Worm (Caenorhabditis elegans) whole organism, L3 larva: ENCODE data around the gene nspc-20.

ENCODE experiments used
- R02D3.7 ChIP-seq: fragments of 150-350 bp; optimal IDR thresholded peaks from 2 replicates; lab custom pipeline; 2014; ENCODE audit warnings: missing biosample characterization, missing genetic modification characterization
- ZK546.5 ChIP-seq: sonication (generic microtip); optimal IDR thresholded peaks from 2 replicates; lab custom pipeline; 2017; ENCODE audit warnings: missing biosample characterization, missing genetic modification characterization
- ama-1 ChIP-seq: fragments of 150-350 bp; optimal IDR thresholded peaks from 2 replicates; lab custom pipeline; 2018
- ceh-28 ChIP-seq: fragments of 150-350 bp; optimal IDR thresholded peaks from 2 replicates; lab custom pipeline; 2014; ENCODE audit warnings: missing biosample characterization, missing genetic modification reagents, missing genetic modification characterization
- ceh-9 ChIP-seq: sonication (generic microtip); optimal IDR thresholded peaks from 2 replicates; lab custom pipeline; 2018; ENCODE audit warnings: missing biosample characterization, missing genetic modification characterization
- daf-12 ChIP-seq: fragments of 150-350 bp; optimal IDR thresholded peaks from 2 replicates; lab custom pipeline; 2014; ENCODE audit warnings: missing biosample characterization, missing genetic modification reagents, missing genetic modification characterization
- egl-27 ChIP-seq: sonication (generic microtip); optimal IDR thresholded peaks from 4 replicates; lab custom pipeline; 2017; ENCODE audit warnings: missing biosample characterization, missing genetic modification reagents, missing genetic modification characterization
- egl-5 ChIP-seq: fragments of 150-350 bp; optimal IDR thresholded peaks from 2 replicates; lab custom pipeline; 2017; ENCODE audit warnings: missing biosample characterization, missing genetic modification reagents, missing genetic modification characterization, inconsistent platforms
- elt-1 ChIP-seq: fragments of 150-350 bp; optimal IDR thresholded peaks from 2 replicates; lab custom pipeline; 2014; ENCODE audit warnings: missing biosample characterization, missing genetic modification characterization
- elt-2 ChIP-seq: sonication (generic microtip); optimal IDR thresholded peaks from 2 replicates; lab custom pipeline; 2016; ENCODE audit warnings: missing genetic modification reagents, mild to moderate bottlenecking, missing genetic modification characterization, missing compliant biosample characterization
- elt-3 ChIP-seq, 3 experiments: fragments of 150-350 bp in 1 of 3; sonication (generic microtip) in 2 of 3; optimal IDR thresholded peaks; 2 replicates in 2 of 3; 4 replicates in 1 of 3; lab custom pipeline; 2014 to 2017; ENCODE audit warnings: missing biosample characterization in 3 of 3, missing genetic modification characterization in 3 of 3
- fkh-10 ChIP-seq: sonication (generic microtip); optimal IDR thresholded peaks from 2 replicates; lab custom pipeline; 2017; ENCODE audit warnings: missing biosample characterization, missing genetic modification reagents, missing genetic modification characterization
- fkh-2 ChIP-seq: fragments of 150-350 bp; optimal IDR thresholded peaks from 2 replicates; lab custom pipeline; 2014; ENCODE audit warnings: missing biosample characterization, missing genetic modification reagents, missing genetic modification characterization
- fos-1 ChIP-seq: fragments of 150-350 bp; optimal IDR thresholded peaks from 2 replicates; lab custom pipeline; 2014; ENCODE audit warnings: missing biosample characterization, missing genetic modification characterization
- hmg-11 ChIP-seq: sonication (generic microtip); optimal IDR thresholded peaks from 2 replicates; lab custom pipeline; 2016; ENCODE audit warnings: missing genetic modification characterization, missing compliant biosample characterization
- jun-1 ChIP-seq: fragments of 150-350 bp; optimal IDR thresholded peaks from 2 replicates; lab custom pipeline; 2014; ENCODE audit warnings: missing biosample characterization, missing genetic modification reagents, missing genetic modification characterization
- lin-15B ChIP-seq: fragments of 150-350 bp; optimal IDR thresholded peaks from 2 replicates; lab custom pipeline; 2014; ENCODE audit warnings: missing biosample characterization, missing genetic modification characterization
- lin-39 ChIP-seq: fragments of 150-350 bp; optimal IDR thresholded peaks from 2 replicates; lab custom pipeline; 2018; ENCODE audit warnings: missing biosample characterization, missing genetic modification reagents, missing genetic modification characterization
- mdl-1 ChIP-seq: fragments of 150-350 bp; optimal IDR thresholded peaks from 2 replicates; lab custom pipeline; 2014; ENCODE audit warnings: missing biosample characterization, missing genetic modification characterization
- mml-1 ChIP-seq: fragments of 150-350 bp; sonication (generic microtip); optimal IDR thresholded peaks from 3 replicates; lab custom pipeline; 2014; ENCODE audit warnings: missing biosample characterization, missing genetic modification characterization
- nfya-1 ChIP-seq: sonication (generic microtip); optimal IDR thresholded peaks from 2 replicates; lab custom pipeline; 2017; ENCODE audit warnings: missing genetic modification characterization, mild to moderate bottlenecking, missing compliant biosample characterization, antibody characterized with exemption, moderate library complexity; ENCODE audit not compliant: insufficient read depth
- nhr-11 ChIP-seq: fragments of 150-350 bp; optimal IDR thresholded peaks from 2 replicates; lab custom pipeline; 2014; ENCODE audit warnings: missing biosample characterization, missing genetic modification characterization
- nhr-12 ChIP-seq: fragments of 150-350 bp; optimal IDR thresholded peaks from 2 replicates; lab custom pipeline; 2014; ENCODE audit warnings: missing biosample characterization, missing genetic modification characterization
- nhr-23 ChIP-seq: fragments of 150-350 bp; optimal IDR thresholded peaks from 2 replicates; lab custom pipeline; 2014; ENCODE audit warnings: missing biosample characterization, missing genetic modification reagents, missing genetic modification characterization
- nhr-237 ChIP-seq: fragments of 150-350 bp; optimal IDR thresholded peaks from 2 replicates; lab custom pipeline; 2014; ENCODE audit warnings: missing biosample characterization, missing genetic modification characterization
- nhr-25 ChIP-seq: sonication (generic microtip); optimal IDR thresholded peaks from 2 replicates; lab custom pipeline; 2017; ENCODE audit warnings: missing biosample characterization, missing genetic modification characterization
- nhr-43 ChIP-seq: sonication (generic microtip); optimal IDR thresholded peaks from 2 replicates; lab custom pipeline; 2016; ENCODE audit warnings: mild to moderate bottlenecking, missing genetic modification characterization, missing compliant biosample characterization; ENCODE audit not compliant: poor library complexity, severe bottlenecking
- nhr-77 ChIP-seq: fragments of 150-350 bp; optimal IDR thresholded peaks from 2 replicates; lab custom pipeline; 2014; ENCODE audit warnings: missing biosample characterization, missing genetic modification characterization
- pha-4 ChIP-seq: fragments of 150-350 bp; optimal IDR thresholded peaks from 2 replicates; lab custom pipeline; 2014; ENCODE audit warnings: missing biosample characterization, missing genetic modification reagents, missing genetic modification characterization
- pqm-1 ChIP-seq: fragments of 150-350 bp; optimal IDR thresholded peaks from 2 replicates; lab custom pipeline; 2017; ENCODE audit warnings: missing biosample characterization, missing genetic modification characterization, inconsistent platforms
- sea-2 ChIP-seq: fragments of 150-350 bp; sonication (generic microtip); optimal IDR thresholded peaks from 4 replicates; lab custom pipeline; 2014; ENCODE audit warnings: missing biosample characterization, missing genetic modification reagents, missing genetic modification characterization
- skn-1 ChIP-seq: fragments of 150-350 bp; optimal IDR thresholded peaks from 2 replicates; lab custom pipeline; 2014; ENCODE audit warnings: missing biosample characterization, missing genetic modification characterization
- snpc-4 ChIP-seq: fragments of 150-350 bp; optimal IDR thresholded peaks from 2 replicates; lab custom pipeline; 2014; ENCODE audit warnings: missing biosample characterization, missing genetic modification characterization
- unc-39 ChIP-seq: sonication (generic microtip); optimal IDR thresholded peaks from 4 replicates; lab custom pipeline; 2017; ENCODE audit warnings: missing biosample characterization, missing genetic modification characterization
- unc-62 ChIP-seq: fragments of 150-350 bp; sonication (generic microtip); optimal IDR thresholded peaks from 4 replicates; lab custom pipeline; 2014; ENCODE audit warnings: missing biosample characterization, missing genetic modification reagents, missing genetic modification characterization
- zag-1 ChIP-seq: fragments of 150-350 bp; optimal IDR thresholded peaks from 2 replicates; lab custom pipeline; 2014; ENCODE audit warnings: missing biosample characterization, missing genetic modification characterization
- ztf-11 ChIP-seq: fragments of 150-350 bp; optimal IDR thresholded peaks from 2 replicates; lab custom pipeline; 2014; ENCODE audit warnings: missing biosample characterization, missing genetic modification characterization

Gene nspc-20

DNA sequence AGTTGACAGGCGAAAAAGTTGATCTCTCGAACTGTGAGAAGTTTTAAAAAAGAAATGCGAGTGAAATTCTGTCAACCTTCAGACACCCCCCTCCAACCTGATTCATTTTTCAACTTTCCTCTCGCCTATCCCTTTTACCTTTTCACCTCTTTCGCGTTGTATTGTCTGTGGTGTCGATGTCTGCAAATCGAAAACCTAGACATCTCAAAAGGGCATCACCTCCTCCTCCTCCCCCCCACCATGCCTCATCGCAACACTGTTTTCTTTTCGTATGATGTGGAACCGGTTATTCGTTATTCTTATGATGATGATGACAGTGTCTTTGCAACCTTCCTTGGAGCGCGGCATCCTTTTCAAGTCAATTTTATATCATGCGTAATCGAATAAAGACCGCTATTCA is 22.0 kb downstream of the nspc-20 start:
- peak; percentile 77 for TF ChIP-seq nhr-43 (tag; lab: Kevin White, UChicago)
- peak in 1 of 3 experiments; percentile 35 for TF ChIP-seq elt-3 (tag; optimal IDR thresholded peaks at IDR 0.05; lab: Kevin White, UChicago)
- TF ChIP-seq ama-1 (lab: Kevin White, UChicago): no peak
- TF ChIP-seq mml-1 (tag; lab: Kevin White, UChicago): no peak
- no peak for TF ChIP-seq ZK546.5 (tag; lab: Kevin White, UChicago)
- TF ChIP-seq unc-39 (tag; lab: Kevin White, UChicago): no peak
- TF ChIP-seq nhr-77: no peak
- no peak for TF ChIP-seq nhr-237 (tag; lab: Kevin White, UChicago)
- TF ChIP-seq fkh-2 (tag; lab: Kevin White, UChicago): no peak
- TF ChIP-seq mdl-1: no peak
- TF ChIP-seq fos-1 (tag; lab: Kevin White, UChicago): no peak
- TF ChIP-seq hmg-11 (tag; lab: Kevin White, UChicago): no peak
- no peak for TF ChIP-seq pqm-1
- no peak for TF ChIP-seq zag-1
- no peak for TF ChIP-seq lin-39 (tag; lab: Kevin White, UChicago)
- TF ChIP-seq snpc-4 (tag; lab: Kevin White, UChicago): no peak
- TF ChIP-seq jun-1: no peak
- TF ChIP-seq ceh-28 (tag; lab: Kevin White, UChicago): no peak
- no peak for TF ChIP-seq ztf-11
- TF ChIP-seq elt-1 (tag; lab: Kevin White, UChicago): peak; percentile 79
- TF ChIP-seq daf-12 (tag; lab: Kevin White, UChicago): no peak
- no peak for TF ChIP-seq nhr-11
- TF ChIP-seq unc-62 (GFP tag; lab: Kevin White, UChicago): peak; percentile 38
- no peak for TF ChIP-seq ceh-9 (tag; lab: Kevin White, UChicago)
- peak; percentile 8 for TF ChIP-seq egl-27
- TF ChIP-seq fkh-10: no peak
- peak; percentile 42 for TF ChIP-seq nhr-23 (tag; lab: Kevin White, UChicago)
- no peak for TF ChIP-seq nhr-12 (tag; lab: Kevin White, UChicago)
- peak; percentile 98 for TF ChIP-seq nhr-25 (tag; lab: Kevin White, UChicago)
- TF ChIP-seq, all 47 proteins: peak for 7

ce11 chrX:14505578-14506353 is 24.2 kb downstream of the nspc-20 start:
- TF ChIP-seq nhr-43 (tag; lab: Kevin White, UChicago): no peak
- no peak for TF ChIP-seq ceh-28 (tag; lab: Kevin White, UChicago)
- peak; percentile 66 for TF ChIP-seq jun-1
- no peak for TF ChIP-seq nhr-23 (tag; lab: Kevin White, UChicago)
- TF ChIP-seq pqm-1: peak; percentile 66
- TF ChIP-seq elt-3 (tag; optimal IDR thresholded peaks at IDR 0.05; lab: Kevin White, UChicago): peak in 2 of 3 experiments; percentile 28 to 70
- TF ChIP-seq mdl-1: peak; percentile 30
- TF ChIP-seq pha-4 (tag; lab: Kevin White, UChicago): peak; percentile 94
- peak; percentile 94 for TF ChIP-seq elt-2
- peak; percentile 35 for TF ChIP-seq hmg-11 (tag; lab: Kevin White, UChicago)
- TF ChIP-seq egl-27: peak; percentile 50
- peak; percentile 33 for TF ChIP-seq R02D3.7 (tag; lab: Kevin White, UChicago)
- TF ChIP-seq nhr-77: peak; percentile 56
- no peak for TF ChIP-seq zag-1

- TF ChIP-seq nhr-23 (tag; lab: Kevin White, UChicago): no peak
- TF ChIP-seq lin-39 (tag; lab: Kevin White, UChicago): no peak
- TF ChIP-seq pqm-1: peak; percentile 40
- TF ChIP-seq ztf-11: no peak
- no peak for TF ChIP-seq fos-1 (tag; lab: Kevin White, UChicago)
- TF ChIP-seq fkh-2 (tag; lab: Kevin White, UChicago): no peak
- no peak for TF ChIP-seq daf-12 (tag; lab: Kevin White, UChicago)
- TF ChIP-seq fkh-10: no peak
- no peak for TF ChIP-seq nfya-1 (tag; lab: Kevin White, UChicago)
- TF ChIP-seq mml-1 (tag; lab: Kevin White, UChicago): no peak
- TF ChIP-seq snpc-4 (tag; lab: Kevin White, UChicago): no peak
- no peak for TF ChIP-seq ZK546.5 (tag; lab: Kevin White, UChicago)
- no peak for TF ChIP-seq skn-1
- TF ChIP-seq sea-2 (GFP tag; lab: Kevin White, UChicago): no peak
- no peak for TF ChIP-seq elt-3 (tag; optimal IDR thresholded peaks at IDR 0.05; lab: Kevin White, UChicago)
- TF ChIP-seq unc-62 (GFP tag; lab: Kevin White, UChicago): no peak
- TF ChIP-seq elt-2: peak; percentile 87
- TF ChIP-seq mdl-1: no peak
- TF ChIP-seq nhr-237 (tag; lab: Kevin White, UChicago): no peak
- TF ChIP-seq lin-15B (tag; lab: Kevin White, UChicago): no peak
- TF ChIP-seq egl-5: no peak
- peak; percentile 34 for TF ChIP-seq jun-1
- no peak for TF ChIP-seq nhr-25 (tag; lab: Kevin White, UChicago)
- TF ChIP-seq, all 47 proteins: peak for 3
Measured at ce11 chrX:14504551-14504902, 25.5 kb downstream of the nspc-20 start.
